Worm (Caenorhabditis elegans) whole organism, mixed stage, embryonic: ENCODE results near the gene T22B2.3.

Experiments
- M03D4.4 ChIP-seq: sonication (generic microtip); optimal IDR thresholded peaks from 2 replicates; lab custom pipeline; 2017; ENCODE audit warnings: mild to moderate bottlenecking, missing genetic modification characterization, missing compliant biosample characterization
- elt-1 ChIP-seq: sonication (generic microtip); optimal IDR thresholded peaks from 2 replicates; lab custom pipeline; 2017; ENCODE audit warnings: missing genetic modification characterization, mild to moderate bottlenecking, missing compliant biosample characterization, antibody characterized with exemption, moderate library complexity, borderline replicate concordance; ENCODE audit not compliant: insufficient read depth
- lin-13 ChIP-seq: fragments of 150-350 bp; optimal IDR thresholded peaks from 2 replicates; lab custom pipeline; 2014; ENCODE audit warnings: missing biosample characterization, missing genetic modification characterization
- mep-1 ChIP-seq: fragments of 150-350 bp; optimal IDR thresholded peaks from 2 replicates; lab custom pipeline; 2017; ENCODE audit warnings: missing biosample characterization, missing genetic modification reagents, missing genetic modification characterization, inconsistent platforms
- nhr-12 ChIP-seq: fragments of 150-350 bp; optimal IDR thresholded peaks from 2 replicates; lab custom pipeline; 2014; ENCODE audit warnings: missing biosample characterization, missing genetic modification characterization
- nhr-28 ChIP-seq: fragments of 150-350 bp; optimal IDR thresholded peaks from 2 replicates; lab custom pipeline; 2014; ENCODE audit warnings: missing biosample characterization, missing genetic modification characterization
- pha-4 ChIP-seq: fragments of 150-350 bp; optimal IDR thresholded peaks from 2 replicates; lab custom pipeline; 2018; ENCODE audit warnings: missing biosample characterization, missing genetic modification reagents, missing genetic modification characterization
- unc-39 ChIP-seq: fragments of 150-350 bp; optimal IDR thresholded peaks from 2 replicates; lab custom pipeline; 2014; ENCODE audit warnings: missing biosample characterization, missing genetic modification characterization
- unc-62 ChIP-seq: fragments of 150-350 bp; optimal IDR thresholded peaks from 2 replicates; lab custom pipeline; 2014; ENCODE audit warnings: missing biosample characterization, missing genetic modification reagents, missing genetic modification characterization

- TF ChIP-seq lin-13 (tag; lab: Kevin White, UChicago) (no peak), elt-1 (no peak), mep-1 (tag; lab: Kevin White, UChicago) (no peak), M03D4.4 (tag; lab: Kevin White, UChicago) (no peak), nhr-12 (tag; lab: Kevin White, UChicago) (no peak), unc-39 (tag; lab: Kevin White, UChicago) (no peak), nhr-28 (no peak), pha-4 (tag; lab: Kevin White, UChicago) (no peak), unc-62 (no peak)
These were observed 14.2 kb downstream of the T22B2.3 start, which contains the start of gene adt-3 for ce11 chrX:3931350-3931749.
